Fruit fly (Drosophila melanogaster) whole organism, embryonic: ENCODE results near the gene CG7432.

Experiments
- ATbp ChIP-seq: fragments of 200-800 bp; sonication (Bioruptor generic); optimal IDR thresholded peaks from 2 replicates; lab custom pipeline; 2017; ENCODE audit warnings: missing biosample characterization, mild to moderate bottlenecking, missing genetic modification characterization, missing genetic modification reagents
- Aef1 ChIP-seq: fragments of 200-800 bp; sonication (Bioruptor generic); IDR thresholded peaks from 3 replicates; pipeline ENCODE4 v1.3.6; 2022; ENCODE audit warnings: missing biosample characterization, missing genetic modification characterization
- Bteb2 ChIP-seq: fragments of 200-800 bp; sonication (Bioruptor generic); optimal IDR thresholded peaks from 2 replicates; lab custom pipeline; 2016; ENCODE audit warnings: missing biosample characterization, missing genetic modification characterization
- CG10654 ChIP-seq: fragments of 200-800 bp; sonication (Bioruptor generic); optimal IDR thresholded peaks from 2 replicates; lab custom pipeline; 2016; ENCODE audit warnings: missing biosample characterization, missing genetic modification characterization
- CG11247 ChIP-seq: fragments of 200-800 bp; sonication (Bioruptor generic); IDR thresholded peaks from 2 replicates; pipeline ENCODE4 v1.3.6; 2022; ENCODE audit warnings: missing biosample characterization, missing genetic modification characterization
- CG12071 ChIP-seq: fragments of 200-800 bp; sonication (Bioruptor generic); optimal IDR thresholded peaks from 3 replicates; lab custom pipeline; 2018; ENCODE audit warnings: missing biosample characterization, mild to moderate bottlenecking, missing genetic modification characterization
- CG12104 ChIP-seq: fragments of 200-800 bp; sonication (Bioruptor generic); optimal IDR thresholded peaks from 3 replicates; lab custom pipeline; 2016; ENCODE audit warnings: missing biosample characterization, missing genetic modification characterization
- CG13424 ChIP-seq: fragments of 200-800 bp; sonication (Bioruptor generic); optimal IDR thresholded peaks from 2 replicates; lab custom pipeline; 2019; ENCODE audit warnings: missing biosample characterization, mild to moderate bottlenecking, missing genetic modification characterization, moderate library complexity
- CG18011 ChIP-seq: fragments of 200-800 bp; sonication (Bioruptor generic); optimal IDR thresholded peaks from 2 replicates; lab custom pipeline; 2017; ENCODE audit warnings: missing biosample characterization, missing genetic modification characterization, mild to moderate bottlenecking, moderate library complexity, missing genotype
- CG18476 ChIP-seq: fragments of 200-800 bp; sonication (Bioruptor generic); optimal IDR thresholded peaks from 2 replicates; lab custom pipeline; 2016; ENCODE audit warnings: missing biosample characterization, mild to moderate bottlenecking, missing genetic modification characterization
- CG2129 ChIP-seq: fragments of 200-800 bp; sonication (Bioruptor generic); IDR thresholded peaks from 2 replicates; pipeline ENCODE4 v1.3.6; 2022; ENCODE audit warnings: missing biosample characterization, missing genetic modification characterization; ENCODE audit not compliant: partially characterized antibody
- CG30403 ChIP-seq: fragments of 200-800 bp; sonication (Bioruptor generic); optimal IDR thresholded peaks from 3 replicates; lab custom pipeline; 2016; ENCODE audit warnings: missing biosample characterization, missing genetic modification characterization
- CG31224 ChIP-seq: fragments of 200-800 bp; sonication (Bioruptor generic); IDR thresholded peaks from 2 replicates; pipeline ENCODE4 v1.3.6; 2022; ENCODE audit warnings: missing biosample characterization, missing genetic modification characterization
- CG3163 ChIP-seq: fragments of 200-800 bp; sonication (Bioruptor generic); optimal IDR thresholded peaks from 3 replicates; lab custom pipeline; 2016; ENCODE audit warnings: missing biosample characterization, missing genetic modification characterization
- CG3407 ChIP-seq: fragments of 200-800 bp; sonication (Bioruptor generic); optimal IDR thresholded peaks from 2 replicates; lab custom pipeline; 2018; ENCODE audit warnings: missing biosample characterization, mild to moderate bottlenecking, missing genetic modification characterization
- CG4360 ChIP-seq: fragments of 200-800 bp; sonication (Bioruptor generic); IDR thresholded peaks from 2 replicates; pipeline ENCODE4 v1.3.6; 2022; ENCODE audit warnings: missing biosample characterization, missing genetic modification characterization
- CG7357 ChIP-seq: fragments of 200-800 bp; sonication (Bioruptor generic); IDR thresholded peaks from 3 replicates; pipeline ENCODE4 v1.3.6; 2022; ENCODE audit warnings: missing biosample characterization, missing genetic modification characterization
- D19A ChIP-seq: fragments of 200-800 bp; optimal IDR thresholded peaks from 3 replicates; lab custom pipeline; 2019; ENCODE audit warnings: missing biosample characterization, mild to moderate bottlenecking, missing genetic modification characterization, moderate library complexity
- Dfd ChIP-seq, 2 experiments: fragments of >200 bp; optimal IDR thresholded peaks; 2 replicates each; lab custom pipeline; 2017; ENCODE audit warnings: missing biosample characterization in 2 of 2, missing genetic modification characterization in 2 of 2
- Dref ChIP-seq: fragments of 200-800 bp; sonication (Bioruptor generic); IDR thresholded peaks from 2 replicates; pipeline ENCODE4 v1.3.6; 2022; ENCODE audit warnings: missing biosample characterization, missing genetic modification characterization
- Drgx ChIP-seq: fragments of 200-800 bp; sonication (Bioruptor generic); IDR thresholded peaks from 2 replicates; pipeline ENCODE4 v1.3.6; 2022; ENCODE audit warnings: missing biosample characterization, missing genetic modification characterization
- Ets65A ChIP-seq: fragments of 200-800 bp; sonication (Bioruptor generic); peaks from one replicate; lab custom pipeline; 2016; ENCODE audit warnings: missing biosample characterization, missing genetic modification characterization
- Gsc ChIP-seq: fragments of 200-800 bp; sonication (Bioruptor generic); IDR thresholded peaks from 2 replicates; pipeline ENCODE4 v1.3.6; 2022; ENCODE audit warnings: missing biosample characterization, missing genetic modification characterization
- H15 ChIP-seq: fragments of 200-800 bp; sonication (Bioruptor generic); IDR thresholded peaks from 3 replicates; pipeline ENCODE4 v1.3.6; 2022; ENCODE audit warnings: missing biosample characterization, missing genetic modification characterization
- HHEX ChIP-seq: fragments of 200-800 bp; sonication (Bioruptor generic); optimal IDR thresholded peaks from 3 replicates; lab custom pipeline; 2017; ENCODE audit warnings: missing biosample characterization, mild to moderate bottlenecking, missing genetic modification characterization, missing genetic modification reagents
- HLH4C ChIP-seq: fragments of 200-800 bp; sonication (Bioruptor generic); IDR thresholded peaks from 3 replicates; pipeline ENCODE4 v1.3.6; 2022; ENCODE audit warnings: missing biosample characterization, missing genetic modification characterization; ENCODE audit not compliant: partially characterized antibody
- Hand ChIP-seq: fragments of 200-800 bp; sonication (Bioruptor generic); optimal IDR thresholded peaks from 2 replicates; lab custom pipeline; 2017; ENCODE audit warnings: mild to moderate bottlenecking, missing biosample characterization, missing genetic modification reagents, missing genetic modification characterization
- HmgD ChIP-seq: fragments of 200-800 bp; sonication (Bioruptor generic); optimal IDR thresholded peaks from 3 replicates; lab custom pipeline; 2016; ENCODE audit warnings: missing biosample characterization, missing genetic modification characterization
- Hmx ChIP-seq: fragments of 200-800 bp; sonication (Bioruptor generic); optimal IDR thresholded peaks from 2 replicates; lab custom pipeline; 2016; ENCODE audit warnings: missing biosample characterization, missing genetic modification characterization
- Hsf ChIP-seq: fragments of 200-800 bp; sonication (Bioruptor generic); optimal IDR thresholded peaks from 3 replicates; lab custom pipeline; 2016; ENCODE audit warnings: missing biosample characterization, missing genetic modification characterization
- Lim3 ChIP-seq: fragments of 200-800 bp; sonication (Bioruptor generic); IDR thresholded peaks from 2 replicates; pipeline ENCODE4 v1.3.6; 2022; ENCODE audit warnings: missing biosample characterization, missing genetic modification characterization
- MESR4 ChIP-seq: fragments of 200-800 bp; sonication (Bioruptor generic); optimal IDR thresholded peaks from 2 replicates; lab custom pipeline; 2018; ENCODE audit warnings: missing biosample characterization, mild to moderate bottlenecking, missing genetic modification characterization, moderate library complexity
- Mad ChIP-seq: fragments of 200-800 bp; sonication (Bioruptor generic); optimal IDR thresholded peaks from 2 replicates; lab custom pipeline; 2016; ENCODE audit warnings: missing biosample characterization, missing genetic modification characterization
- Mrtf ChIP-seq: fragments of 200-800 bp; sonication (Bioruptor generic); IDR thresholded peaks from 3 replicates; pipeline ENCODE4 v1.3.6; 2022; ENCODE audit warnings: missing biosample characterization, missing genetic modification characterization
- Pdp1 ChIP-seq, 2 experiments: fragments of 200-800 bp; sonication (Bioruptor generic); optimal IDR thresholded peaks; 3 replicates each; lab custom pipeline; 2016; ENCODE audit warnings: missing biosample characterization in 2 of 2, missing genetic modification characterization in 2 of 2, mild to moderate bottlenecking in 1 of 2, moderate library complexity in 1 of 2
- Stat92E ChIP-seq, 3 experiments: fragments of >200 bp in 2 of 3; fragments of 200-800 bp in 1 of 3; sonication (Bioruptor generic) in 1 of 3; optimal IDR thresholded peaks; 2 replicates each; lab custom pipeline; 2017 to 2019; ENCODE audit warnings: missing biosample characterization in 3 of 3, missing genetic modification characterization in 3 of 3, mild to moderate bottlenecking in 1 of 3, moderate library complexity in 1 of 3
- bsh ChIP-seq, 2 experiments: fragments of 200-800 bp; sonication (Bioruptor generic); optimal IDR thresholded peaks; 2 replicates each; lab custom pipeline; 2017 to 2018; ENCODE audit warnings: mild to moderate bottlenecking in 2 of 2, missing biosample characterization in 2 of 2, missing genetic modification characterization in 2 of 2, moderate library complexity in 1 of 2
- corto ChIP-seq: fragments of 200-800 bp; sonication (Bioruptor generic); optimal IDR thresholded peaks from 2 replicates; lab custom pipeline; 2016; ENCODE audit warnings: missing biosample characterization, mild to moderate bottlenecking, missing genetic modification characterization, moderate library complexity
- crc ChIP-seq: fragments of 200-800 bp; sonication (Bioruptor generic); optimal IDR thresholded peaks from 2 replicates; lab custom pipeline; 2016; ENCODE audit warnings: missing biosample characterization, missing genetic modification characterization
- crp ChIP-seq, 2 experiments: fragments of 200-800 bp; sonication (Bioruptor generic); optimal IDR thresholded peaks; 2 replicates in 1 of 2; 3 replicates in 1 of 2; lab custom pipeline; 2017; ENCODE audit warnings: missing biosample characterization in 2 of 2, missing genetic modification characterization in 2 of 2, mild to moderate bottlenecking in 1 of 2, moderate library complexity in 1 of 2
- dan ChIP-seq: fragments of 200-800 bp; sonication (Bioruptor generic); IDR thresholded peaks from 2 replicates; pipeline ENCODE4 v1.3.6; 2022; ENCODE audit warnings: missing biosample characterization, missing genetic modification characterization
- dmrt11E ChIP-seq: fragments of 200-800 bp; sonication (Bioruptor generic); optimal IDR thresholded peaks from 3 replicates; lab custom pipeline; 2018; ENCODE audit warnings: missing biosample characterization, mild to moderate bottlenecking, missing genetic modification characterization, moderate library complexity
- gsb ChIP-seq: fragments of 200-800 bp; sonication (Bioruptor generic); IDR thresholded peaks from 2 replicates; pipeline ENCODE4 v1.3.6; 2022; ENCODE audit warnings: missing biosample characterization, missing genetic modification characterization
- insv ChIP-seq, 2 experiments: fragments of 200-800 bp; sonication (Bioruptor generic); optimal IDR thresholded peaks; 3 replicates each; lab custom pipeline; 2016 to 2018; ENCODE audit warnings: missing biosample characterization in 2 of 2, missing genetic modification characterization in 2 of 2
- jumu ChIP-seq: fragments of 200-800 bp; sonication (Bioruptor generic); optimal IDR thresholded peaks from 3 replicates; lab custom pipeline; 2016; ENCODE audit warnings: missing biosample characterization, missing genetic modification characterization
- nau ChIP-seq: fragments of 200-800 bp; sonication (Bioruptor generic); optimal IDR thresholded peaks from 3 replicates; lab custom pipeline; 2017; ENCODE audit warnings: missing biosample characterization, mild to moderate bottlenecking, missing genetic modification characterization, missing genetic modification reagents
- sisA ChIP-seq: fragments of 200-800 bp; sonication (Bioruptor generic); IDR thresholded peaks from 2 replicates; pipeline ENCODE4 v1.3.6; 2022; ENCODE audit warnings: missing biosample characterization, missing genetic modification characterization
- sug ChIP-seq: fragments of 200-800 bp; optimal IDR thresholded peaks from 2 replicates; lab custom pipeline; 2019; ENCODE audit warnings: missing biosample characterization, mild to moderate bottlenecking, missing genetic modification characterization, moderate library complexity
- trem ChIP-seq: fragments of 200-800 bp; optimal IDR thresholded peaks from 3 replicates; lab custom pipeline; 2019; ENCODE audit warnings: missing biosample characterization, mild to moderate bottlenecking, missing genetic modification characterization, moderate library complexity
- yki ChIP-seq: fragments of >200 bp; optimal IDR thresholded peaks from 3 replicates; lab custom pipeline; 2018
- z ChIP-seq: fragments of 200-800 bp; sonication (Bioruptor generic); IDR thresholded peaks from 3 replicates; pipeline ENCODE4 v1.3.6; 2022; ENCODE audit warnings: missing biosample characterization, missing genetic modification characterization
- zfh1 ChIP-seq: fragments of 200-800 bp; sonication (Bioruptor generic); IDR thresholded peaks from 3 replicates; pipeline ENCODE4 v1.3.6; 2022; ENCODE audit warnings: missing biosample characterization, missing genetic modification characterization

CG7432 gene

DNA sequence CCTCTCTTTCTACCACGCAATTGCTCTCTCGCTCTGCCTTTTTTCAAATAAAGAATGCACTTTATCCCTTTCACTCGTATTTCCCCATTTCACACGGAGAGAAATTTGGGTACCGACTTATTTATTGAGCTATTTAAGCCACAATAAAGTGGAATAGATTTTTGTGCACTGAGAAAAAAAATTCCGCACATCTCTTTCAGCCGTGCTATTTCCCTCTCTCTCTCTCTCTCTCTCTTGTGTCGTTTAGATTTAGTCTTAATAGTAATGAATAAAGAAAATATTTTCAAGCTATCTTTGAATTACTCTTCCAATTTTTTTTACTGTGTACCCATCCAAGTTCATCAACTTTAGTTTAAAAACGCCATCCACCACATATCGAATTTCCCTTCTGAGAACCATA is 41.2 kb upstream of the CG7432 start (continued):
- TF ChIP-seq dmrt11E (tag; lab: Kevin White, UChicago), result no peak
- no peak for TF ChIP-seq MESR4
- no peak for TF ChIP-seq CG4360
- TF ChIP-seq Aef1 (GFP tag; lab: Robert Waterston, UW), result peak; percentile 62
- no peak for TF ChIP-seq HLH4C (GFP tag; lab: Robert Waterston, UW)
- no peak for TF ChIP-seq dan
- TF ChIP-seq bsh (GFP tag; optimal IDR thresholded peaks at IDR 0.05; lab: Kevin White, UChicago), result peak in 1 of 2 experiments; percentile 68
- TF ChIP-seq CG10654 (GFP tag; lab: Kevin White, UChicago), result peak; percentile 23
- peak; percentile 76 for TF ChIP-seq zfh1 (GFP tag; lab: Robert Waterston, UW)
- TF ChIP-seq ATbp (GFP tag; lab: Kevin White, UChicago), result peak; percentile 50
- peak; percentile 65 for TF ChIP-seq Hsf (GFP tag; lab: Kevin White, UChicago)
- peak; percentile 47 for TF ChIP-seq Bteb2
- no peak for TF ChIP-seq HmgD (GFP tag; lab: Kevin White, UChicago)
- no peak for TF ChIP-seq CG18011
- peak; percentile 39 for TF ChIP-seq D19A (tag; lab: Kevin White, UChicago)
- TF ChIP-seq Drgx (GFP tag; lab: Robert Waterston, UW), result peak; percentile 72
- no peak for TF ChIP-seq CG18476 (GFP tag; lab: Kevin White, UChicago)
- no peak for TF ChIP-seq corto (GFP tag; lab: Kevin White, UChicago)
- peak; percentile 62 for TF ChIP-seq CG30403
- TF ChIP-seq H15 (GFP tag; lab: Robert Waterston, UW), result no peak
- TF ChIP-seq Gsc (GFP tag; lab: Robert Waterston, UW), result no peak
- TF ChIP-seq CG7357 (GFP tag; lab: Robert Waterston, UW), result peak; percentile 58; the same call in 2 of the 3 replicates
- TF ChIP-seq Stat92E (GFP tag; optimal IDR thresholded peaks at IDR 0.05; lab: Kevin White, UChicago), result no peak
- TF ChIP-seq CG31224 (GFP tag; lab: Robert Waterston, UW), result 0 out of 2 replicates have a peak, but pooled peaks have one; percentile 36
- peak; percentile 33; the same call in 1 of the 3 replicates for TF ChIP-seq Mrtf (GFP tag; lab: Robert Waterston, UW)
- 0 out of 2 replicates have a peak, but pooled peaks have one; percentile 28 for TF ChIP-seq Lim3 (GFP tag; lab: Robert Waterston, UW)
- peak; percentile 56 for TF ChIP-seq nau
- TF ChIP-seq CG12104 (GFP tag; lab: Kevin White, UChicago), result no peak
- peak; percentile 19 for TF ChIP-seq CG3163 (GFP tag; lab: Kevin White, UChicago)
- no peak for TF ChIP-seq insv (GFP tag; optimal IDR thresholded peaks at IDR 0.05; lab: Kevin White, UChicago)
- TF ChIP-seq trem (tag; lab: Kevin White, UChicago), result peak; percentile 11
- TF ChIP-seq Mad (GFP tag; lab: Kevin White, UChicago), result peak; percentile 3
- TF ChIP-seq CG11247 (GFP tag; lab: Robert Waterston, UW), result no peak
- TF ChIP-seq crp (GFP tag; optimal IDR thresholded peaks at IDR 0.05; lab: Kevin White, UChicago), result no peak
- peak; percentile 18 for TF ChIP-seq jumu
- TF ChIP-seq z (GFP tag; lab: Robert Waterston, UW), result no peak
- TF ChIP-seq, all 482 proteins: peak for 256

DNA sequence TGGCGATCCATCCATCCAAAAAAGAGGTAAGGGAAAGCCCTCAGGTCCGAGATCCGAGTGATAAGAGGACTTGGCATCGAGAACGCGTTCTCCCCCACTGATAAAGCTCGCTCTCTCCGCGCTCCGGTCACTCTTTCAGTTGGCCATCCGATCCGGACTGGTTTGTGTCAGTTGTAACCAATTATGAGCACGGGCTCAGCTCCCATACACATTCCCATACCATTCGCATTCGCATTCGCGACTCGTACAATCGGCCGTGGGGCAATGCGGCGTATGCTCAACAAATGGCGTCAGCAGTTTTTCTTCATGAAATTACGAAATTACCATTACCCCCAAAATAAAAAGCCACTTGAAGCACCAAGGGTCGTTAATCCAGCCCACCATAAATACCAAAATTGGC is 40.3 kb upstream of the CG7432 start:
- no peak for TF ChIP-seq crc (GFP tag; lab: Kevin White, UChicago)
- TF ChIP-seq Ets65A (GFP tag; lab: Kevin White, UChicago), result no peak
- no peak for TF ChIP-seq CG12071 (GFP tag; lab: Kevin White, UChicago)
- TF ChIP-seq sug (tag; lab: Kevin White, UChicago), result peak; percentile 68
- no peak for TF ChIP-seq yki (lab: Kevin White, UChicago)
- no peak for TF ChIP-seq Hmx (GFP tag; lab: Kevin White, UChicago)
- no peak for TF ChIP-seq Hand (GFP tag; lab: Kevin White, UChicago)
- TF ChIP-seq HLH4C (GFP tag; lab: Robert Waterston, UW), result no peak
- no peak for TF ChIP-seq CG3407
- TF ChIP-seq CG2129 (GFP tag; lab: Robert Waterston, UW), result no peak
- TF ChIP-seq Pdp1 (GFP tag; optimal IDR thresholded peaks at IDR 0.05; lab: Kevin White, UChicago), result no peak
- TF ChIP-seq HHEX (GFP tag; lab: Kevin White, UChicago), result no peak
- TF ChIP-seq Dfd (GFP tag; optimal IDR thresholded peaks at IDR 0.05; lab: Kevin White, UChicago), result no peak
- TF ChIP-seq sisA (GFP tag; lab: Robert Waterston, UW), result no peak
- no peak for TF ChIP-seq CG13424
- TF ChIP-seq Hsf (GFP tag; lab: Kevin White, UChicago), result no peak
- TF ChIP-seq z (GFP tag; lab: Robert Waterston, UW), result no peak
- TF ChIP-seq Drgx (GFP tag; lab: Robert Waterston, UW), result no peak
- no peak for TF ChIP-seq gsb
- TF ChIP-seq Dref (GFP tag; lab: Robert Waterston, UW), result no peak
